Worm (Caenorhabditis elegans): ENCODE results near the gene plr-1.

- TF ChIP-seq lsy-2 (tag; optimal IDR thresholded peaks at IDR 0.05) (peak in 1 of 2 experiments; percentile 7), lin-13 (GFP tag; optimal IDR thresholded peaks at IDR 0.05) (no peak), hmg-1.1 (GFP tag; IDR thresholded peaks at IDR 0.05) (peak; percentile 62)
Observed at ce11 chrIII:11467631-11468481, 11.2 kb downstream of the plr-1 start.
